Fruit fly (Drosophila melanogaster): ENCODE results near the gene CG3939.

The CG3939 gene

dm6 chrX:3157048-3157703 lies 17.6 kb upstream of the CG3939 start (continued):
- no peak for TF ChIP-seq Nf-YB (GFP tag; optimal IDR thresholded peaks at IDR 0.05)
- peak; percentile 10 for TF ChIP-seq B-H2 (GFP tag; optimal IDR thresholded peaks at IDR 0.05)
- 0 out of 3 replicates have a peak, but pooled peaks have one; percentile 21 for TF ChIP-seq Aef1 (GFP tag; IDR thresholded peaks at IDR 0.05)
- TF ChIP-seq CG33213 (GFP tag; optimal IDR thresholded peaks at IDR 0.05) = no peak
- TF ChIP-seq pum (GFP tag; optimal IDR thresholded peaks at IDR 0.05) = no peak
- TF ChIP-seq odd (GFP tag; optimal IDR thresholded peaks at IDR 0.05) = no peak
- no peak for TF ChIP-seq CG12219 (GFP tag; optimal IDR thresholded peaks at IDR 0.05)
- TF ChIP-seq MESR4 (GFP tag; optimal IDR thresholded peaks at IDR 0.05) = no peak
- no peak for TF ChIP-seq lola (GFP tag; optimal IDR thresholded peaks at IDR 0.05)
- peak; percentile 14; the same call in 1 of the 2 replicates for TF ChIP-seq H2.0 (GFP tag; IDR thresholded peaks at IDR 0.05)
- peak; percentile 8 for TF ChIP-seq Hsf (GFP tag; optimal IDR thresholded peaks at IDR 0.05)
- no peak for TF ChIP-seq CG18599 (GFP tag; optimal IDR thresholded peaks at IDR 0.05)
- no peak for TF ChIP-seq CG5180 (GFP tag; optimal IDR thresholded peaks at IDR 0.05)
- no peak for TF ChIP-seq CG4328 (GFP tag; optimal IDR thresholded peaks at IDR 0.05)
- no peak for TF ChIP-seq CG1647 (GFP tag; optimal IDR thresholded peaks at IDR 0.05)
- TF ChIP-seq ham (GFP tag; IDR thresholded peaks at IDR 0.05) = no peak
- no peak for TF ChIP-seq her (GFP tag; optimal IDR thresholded peaks at IDR 0.05)
- TF ChIP-seq sna (GFP tag; IDR thresholded peaks at IDR 0.05; ENCODE audit: partially characterized antibody) = no peak
- peak; percentile 60 for TF ChIP-seq caup (GFP tag; optimal IDR thresholded peaks at IDR 0.05; ENCODE audit: severe bottlenecking)
- TF ChIP-seq CG12744 (GFP tag; optimal IDR thresholded peaks at IDR 0.05) = no peak
- TF ChIP-seq CG17802 (tag; optimal IDR thresholded peaks at IDR 0.05) = no peak
- no peak for TF ChIP-seq sug (tag; optimal IDR thresholded peaks at IDR 0.05)
- no peak for TF ChIP-seq Ets97D (GFP tag; optimal IDR thresholded peaks at IDR 0.05)
- no peak for TF ChIP-seq Elba2 (GFP tag; optimal IDR thresholded peaks at IDR 0.05)
- no peak for TF ChIP-seq oc (tag; optimal IDR thresholded peaks at IDR 0.05)
- no peak for TF ChIP-seq CG1832 (GFP tag; optimal IDR thresholded peaks at IDR 0.05)
- TF ChIP-seq Fer2 (tag; optimal IDR thresholded peaks at IDR 0.05) = no peak
- no peak for TF ChIP-seq slp2 (GFP tag; optimal IDR thresholded peaks at IDR 0.05)
- no peak for TF ChIP-seq stwl (tag; optimal IDR thresholded peaks at IDR 0.05)
- no peak for TF ChIP-seq CG6683 (GFP tag; optimal IDR thresholded peaks at IDR 0.05)
- TF ChIP-seq CG34376 (GFP tag; optimal IDR thresholded peaks at IDR 0.05) = no peak
- no peak for TF ChIP-seq Eip74EF (GFP tag; optimal IDR thresholded peaks at IDR 0.05)
- TF ChIP-seq CG2199 (GFP tag; IDR thresholded peaks at IDR 0.05) = no peak
- no peak for TF ChIP-seq pb (GFP tag; optimal IDR thresholded peaks at IDR 0.05)
- no peak for TF ChIP-seq sob (GFP tag; IDR thresholded peaks at IDR 0.05)
- TF ChIP-seq Blimp-1 (GFP tag; optimal IDR thresholded peaks at IDR 0.05) = no peak
- TF ChIP-seq CG13775 (GFP tag; optimal IDR thresholded peaks at IDR 0.05) = no peak
- no peak for TF ChIP-seq CG12942 (GFP tag; optimal IDR thresholded peaks at IDR 0.05)
- TF ChIP-seq CG10274 (GFP tag; optimal IDR thresholded peaks at IDR 0.05) = no peak
- TF ChIP-seq Vsx1 (GFP tag; optimal IDR thresholded peaks at IDR 0.05) = no peak
- peak; percentile 11 for TF ChIP-seq CG13123 (GFP tag; optimal IDR thresholded peaks at IDR 0.05)
- TF ChIP-seq toy (GFP tag; IDR thresholded peaks at IDR 0.05) = no peak
- no peak for TF ChIP-seq gsb (GFP tag; IDR thresholded peaks at IDR 0.05)
- no peak for TF ChIP-seq CG32772 (GFP tag; IDR thresholded peaks at IDR 0.05)
- no peak for TF ChIP-seq Optix (GFP tag; IDR thresholded peaks at IDR 0.05)
- TF ChIP-seq wek (GFP tag; optimal IDR thresholded peaks at IDR 0.05) = no peak
- peak; percentile 59; the same call in 2 of the 3 replicates for TF ChIP-seq dysf (GFP tag; IDR thresholded peaks at IDR 0.05)
- no peak for TF ChIP-seq Dbx (GFP tag; IDR thresholded peaks at IDR 0.05)
- TF ChIP-seq lov (optimal IDR thresholded peaks at IDR 0.05) = no peak
- no peak for TF ChIP-seq lov (GFP tag; IDR thresholded peaks at IDR 0.05)
